Worm (Caenorhabditis elegans): ENCODE measurements around the gene flwr-1.

DNA sequence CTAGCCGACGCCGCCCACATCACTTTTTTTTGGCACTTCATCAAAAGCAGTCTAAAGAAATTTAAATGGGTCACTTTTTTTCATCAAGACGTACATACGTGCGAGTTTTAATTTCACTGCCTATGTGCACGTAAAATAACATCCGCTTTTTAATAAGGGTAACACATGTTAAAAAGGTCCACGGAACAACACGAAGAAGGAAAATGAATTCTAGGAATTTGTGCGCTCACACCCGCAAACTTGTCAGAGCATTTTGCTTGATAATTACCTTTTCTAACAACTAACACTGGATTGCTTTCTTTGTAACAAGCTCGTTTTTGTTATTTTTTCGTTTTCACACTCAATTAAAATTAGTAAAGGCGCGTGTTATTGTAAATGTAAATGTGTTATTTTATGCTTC, 38.6 kb upstream of the flwr-1 start:
- no peak for TF ChIP-seq nhr-28 (tag; optimal IDR thresholded peaks at IDR 0.05)
- TF ChIP-seq snpc-4 (tag; optimal IDR thresholded peaks at IDR 0.05), result no peak
- TF ChIP-seq lsy-2 (tag; optimal IDR thresholded peaks at IDR 0.05), result no peak
- peak in 1 of 2 experiments; percentile 8 for TF ChIP-seq unc-62 (GFP tag; optimal IDR thresholded peaks at IDR 0.05 in 1 of 2)
- TF ChIP-seq unc-62 (tag; optimal IDR thresholded peaks at IDR 0.05), result no peak
- no peak for TF ChIP-seq pqm-1 (tag; optimal IDR thresholded peaks at IDR 0.05)
- TF ChIP-seq spr-3 (GFP tag; optimal IDR thresholded peaks at IDR 0.05), result no peak
